Worm (Caenorhabditis elegans): ENCODE measurements around the gene K01A2.5.

DNA sequence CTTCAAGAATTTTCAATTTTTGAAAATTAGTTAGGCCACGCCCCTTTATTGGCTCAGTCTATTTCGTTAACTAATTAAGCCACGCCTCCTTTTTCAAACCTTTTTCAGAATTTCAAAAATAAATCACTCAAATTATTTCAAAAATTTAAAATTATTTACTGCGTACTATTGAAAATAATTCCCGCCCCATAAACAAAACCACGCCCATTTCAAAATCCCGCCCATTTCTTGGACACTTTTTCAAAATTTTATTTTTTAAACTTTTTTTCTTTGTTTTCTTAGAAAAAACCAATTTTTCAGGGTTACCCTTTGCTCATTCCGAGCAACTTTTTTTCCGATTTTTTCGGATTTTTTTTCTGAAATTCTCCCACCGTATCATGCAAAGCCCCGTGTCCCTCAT lies 37.0 kb upstream of the K01A2.5 start, which contains the start of gene B0432.14:
- TF ChIP-seq nhr-11 (tag; optimal IDR thresholded peaks at IDR 0.05) (no peak), nhr-237 (tag; optimal IDR thresholded peaks at IDR 0.05) (no peak), jun-1 (tag; optimal IDR thresholded peaks at IDR 0.05) (no peak), ama-1 (optimal IDR thresholded peaks at IDR 0.05) (no peak), egl-27 (tag; optimal IDR thresholded peaks at IDR 0.05) (no peak), nhr-28 (tag; optimal IDR thresholded peaks at IDR 0.05) (no peak), ets-5 (GFP tag; IDR thresholded peaks at IDR 0.05) (no peak), hlh-4 (tag; optimal IDR thresholded peaks at IDR 0.05) (no peak), unc-62 (GFP tag; optimal IDR thresholded peaks at IDR 0.05) (no peak)
